Worm (Caenorhabditis elegans): ENCODE results near the gene farl-11.

Gene farl-11

ce11 chrII:7061730-7062129, 43.1 kb downstream of the farl-11 start, which contains the start of gene acs-6:
Gene acs-6, plus strand, starts transcription at chrII:7062030.
- no peak for TF ChIP-seq snpc-4 (tag; optimal IDR thresholded peaks at IDR 0.05)

- no peak for TF ChIP-seq ceh-82 (tag; optimal IDR thresholded peaks at IDR 0.05)
- peak; percentile 88 for TF ChIP-seq skn-1 (tag; optimal IDR thresholded peaks at IDR 0.05)
These were observed 44.0 kb downstream of the farl-11 start for ce11 chrII:7060791-7061190.

- no peak for TF ChIP-seq ZK546.5 (tag; optimal IDR thresholded peaks at IDR 0.05)
- peak; percentile 23 for TF ChIP-seq jun-1 (tag; optimal IDR thresholded peaks at IDR 0.05)
- TF ChIP-seq nhr-237 (tag; optimal IDR thresholded peaks at IDR 0.05): no peak
- peak; percentile 10 for TF ChIP-seq mdl-1 (tag; optimal IDR thresholded peaks at IDR 0.05)
- no peak for TF ChIP-seq elt-1 (tag; optimal IDR thresholded peaks at IDR 0.05)
- no peak for TF ChIP-seq nhr-76 (tag; optimal IDR thresholded peaks at IDR 0.05)
- peak; percentile 93 for TF ChIP-seq pqm-1 (tag; optimal IDR thresholded peaks at IDR 0.05)
- TF ChIP-seq daf-12 (tag; optimal IDR thresholded peaks at IDR 0.05): no peak
- peak; percentile 96 for TF ChIP-seq elt-2 (tag; optimal IDR thresholded peaks at IDR 0.05)
- TF ChIP-seq nhr-67 (tag; optimal IDR thresholded peaks at IDR 0.05): no peak
- no peak for TF ChIP-seq unc-39 (tag; optimal IDR thresholded peaks at IDR 0.05)
- no peak for TF ChIP-seq sea-2 (GFP tag; optimal IDR thresholded peaks at IDR 0.05)
- no peak for TF ChIP-seq lin-39 (tag; optimal IDR thresholded peaks at IDR 0.05)
- no peak for TF ChIP-seq nhr-25 (tag; optimal IDR thresholded peaks at IDR 0.05)
- no peak for TF ChIP-seq mml-1 (tag; optimal IDR thresholded peaks at IDR 0.05)
- no peak for TF ChIP-seq ceh-82 (tag; optimal IDR thresholded peaks at IDR 0.05)
- no peak for TF ChIP-seq ztf-4 (tag; optimal IDR thresholded peaks at IDR 0.05)
- TF ChIP-seq elt-3 (tag; optimal IDR thresholded peaks at IDR 0.05): no peak
- TF ChIP-seq lin-15B (tag; optimal IDR thresholded peaks at IDR 0.05): no peak
- no peak for TF ChIP-seq snpc-4 (tag; optimal IDR thresholded peaks at IDR 0.05)
- no peak for TF ChIP-seq hmg-11 (tag; optimal IDR thresholded peaks at IDR 0.05)
- no peak for TF ChIP-seq ama-1 (optimal IDR thresholded peaks at IDR 0.05)
- no peak for TF ChIP-seq eor-1 (tag; optimal IDR thresholded peaks at IDR 0.05)
- no peak for TF ChIP-seq zag-1 (tag; optimal IDR thresholded peaks at IDR 0.05)
- no peak for TF ChIP-seq egl-27 (tag; optimal IDR thresholded peaks at IDR 0.05)
- TF ChIP-seq skn-1 (tag; optimal IDR thresholded peaks at IDR 0.05): peak; percentile 82
- no peak for TF ChIP-seq nhr-43 (tag; optimal IDR thresholded peaks at IDR 0.05; ENCODE audit: poor library complexity, severe bottlenecking)
- TF ChIP-seq nhr-11 (tag; optimal IDR thresholded peaks at IDR 0.05): peak; percentile 16
- TF ChIP-seq R02D3.7 (tag; optimal IDR thresholded peaks at IDR 0.05): no peak
- no peak for TF ChIP-seq nhr-23 (tag; optimal IDR thresholded peaks at IDR 0.05)
- no peak for TF ChIP-seq nhr-28 (tag; optimal IDR thresholded peaks at IDR 0.05)
- peak; percentile 7 for TF ChIP-seq nfya-1 (tag; optimal IDR thresholded peaks at IDR 0.05; ENCODE audit: insufficient read depth)
- no peak for TF ChIP-seq fkh-10 (GFP tag; optimal IDR thresholded peaks at IDR 0.05)
- TF ChIP-seq fos-1 (tag; optimal IDR thresholded peaks at IDR 0.05): no peak
- no peak for TF ChIP-seq ceh-16 (tag; optimal IDR thresholded peaks at IDR 0.05)
- TF ChIP-seq fkh-2 (tag; optimal IDR thresholded peaks at IDR 0.05): no peak
- no peak for TF ChIP-seq nhr-77 (tag; optimal IDR thresholded peaks at IDR 0.05)
- TF ChIP-seq unc-62 (GFP tag; optimal IDR thresholded peaks at IDR 0.05): no peak
- no peak for TF ChIP-seq aly-2 (tag; optimal IDR thresholded peaks at IDR 0.05)
- TF ChIP-seq pha-4 (tag; optimal IDR thresholded peaks at IDR 0.05): peak; percentile 64
- no peak for TF ChIP-seq ztf-11 (tag; optimal IDR thresholded peaks at IDR 0.05)
- TF ChIP-seq egl-5 (tag; optimal IDR thresholded peaks at IDR 0.05): no peak
- no peak for TF ChIP-seq lsy-12 (tag; optimal IDR thresholded peaks at IDR 0.05)
- TF ChIP-seq ceh-9 (tag; optimal IDR thresholded peaks at IDR 0.05): no peak
- no peak for TF ChIP-seq ceh-28 (tag; optimal IDR thresholded peaks at IDR 0.05)
- TF ChIP-seq nhr-12 (tag; optimal IDR thresholded peaks at IDR 0.05): no peak
- TF ChIP-seq tbx-2 (tag; optimal IDR thresholded peaks at IDR 0.05): no peak
These were observed 44.6 kb downstream of the farl-11 start for ce11 chrII:7060202-7060601.

Data from whole organism, L3 larva.